Fruit fly (Drosophila melanogaster): ENCODE data around the gene wrm1.

Gene wrm1

dm6 chr3L:7347984-7348631 lies 13.1 kb upstream of the wrm1 start, which contains the start of the genes Srp19 and qm (continued):
- peak; percentile 34 for TF ChIP-seq CG3281 (GFP tag; optimal IDR thresholded peaks at IDR 0.05)
- TF ChIP-seq CG12071 (GFP tag; optimal IDR thresholded peaks at IDR 0.05) = peak; percentile 55
- no peak for TF ChIP-seq CG3995 (GFP tag; optimal IDR thresholded peaks at IDR 0.05)
- TF ChIP-seq odd (GFP tag; optimal IDR thresholded peaks at IDR 0.05) = peak; percentile 6
- no peak for TF ChIP-seq toy (GFP tag; IDR thresholded peaks at IDR 0.05)
- TF ChIP-seq Rfx (GFP tag; IDR thresholded peaks at IDR 0.05) = peak; percentile 51; the same call in 1 of the 2 replicates
- no peak for TF ChIP-seq seq (GFP tag; IDR thresholded peaks at IDR 0.05)
- TF ChIP-seq CG7357 (GFP tag; IDR thresholded peaks at IDR 0.05) = no peak
- no peak for TF ChIP-seq ac (GFP tag; optimal IDR thresholded peaks at IDR 0.05)
- TF ChIP-seq CG18011 (GFP tag; optimal IDR thresholded peaks at IDR 0.05) = no peak
- TF ChIP-seq chinmo (GFP tag; IDR thresholded peaks at IDR 0.05; ENCODE audit: partially characterized antibody) = peak; percentile 97
- no peak for TF ChIP-seq Dad (GFP tag; optimal IDR thresholded peaks at IDR 0.05)
- TF ChIP-seq bab2 (GFP tag; optimal IDR thresholded peaks at IDR 0.05) = peak; percentile 29
- TF ChIP-seq D (optimal IDR thresholded peaks at IDR 0.05) = no peak
- TF ChIP-seq D (GFP tag; optimal IDR thresholded peaks at IDR 0.05) = peak; percentile 26
- no peak for TF ChIP-seq Bdp1 (GFP tag; optimal IDR thresholded peaks at IDR 0.05)
- TF ChIP-seq sna (GFP tag; IDR thresholded peaks at IDR 0.05; ENCODE audit: partially characterized antibody) = peak; percentile 78
- no peak for TF ChIP-seq Hmx (GFP tag; optimal IDR thresholded peaks at IDR 0.05)
- TF ChIP-seq CG16813 (GFP tag; IDR thresholded peaks at IDR 0.05; ENCODE audit: partially characterized antibody) = peak; percentile 86
- peak; percentile 29 for TF ChIP-seq nau (GFP tag; optimal IDR thresholded peaks at IDR 0.05)
- no peak for TF ChIP-seq cg (GFP tag; optimal IDR thresholded peaks at IDR 0.05)
- TF ChIP-seq yki (optimal IDR thresholded peaks at IDR 0.05) = no peak
- no peak for TF ChIP-seq CG11093 (GFP tag; IDR thresholded peaks at IDR 0.05)
- TF ChIP-seq vfl (GFP tag; optimal IDR thresholded peaks at IDR 0.05) = peak; percentile 54
- TF ChIP-seq Lim3 (GFP tag; IDR thresholded peaks at IDR 0.05) = no peak
- no peak for TF ChIP-seq CrebB (tag; optimal IDR thresholded peaks at IDR 0.05)
- TF ChIP-seq pho (GFP tag; optimal IDR thresholded peaks at IDR 0.05) = peak; percentile 69
- no peak for TF ChIP-seq ash1 (GFP tag; optimal IDR thresholded peaks at IDR 0.05)
- no peak for TF ChIP-seq gsb (GFP tag; IDR thresholded peaks at IDR 0.05)
- TF ChIP-seq CG10959 (GFP tag; IDR thresholded peaks at IDR 0.05) = no peak; the same call in 1 of the 2 replicates
- no peak for TF ChIP-seq usp (GFP tag; optimal IDR thresholded peaks at IDR 0.05)
- peak; percentile 60 for TF ChIP-seq CG14710 (tag; optimal IDR thresholded peaks at IDR 0.05)
- peak; percentile 52 for TF ChIP-seq CG13624 (GFP tag; optimal IDR thresholded peaks at IDR 0.05)
- no peak for TF ChIP-seq CG3065 (GFP tag; optimal IDR thresholded peaks at IDR 0.05)
- no peak for TF ChIP-seq tup (GFP tag; optimal IDR thresholded peaks at IDR 0.05)
- TF ChIP-seq Aef1 (GFP tag; IDR thresholded peaks at IDR 0.05) = peak; percentile 88
- no peak for TF ChIP-seq en (GFP tag; optimal IDR thresholded peaks at IDR 0.05)
- TF ChIP-seq Adf1 (GFP tag; IDR thresholded peaks at IDR 0.05) = peak; percentile 41
- TF ChIP-seq E2f1 (GFP tag; IDR thresholded peaks at IDR 0.05) = no peak
- TF ChIP-seq CG15514 (GFP tag; optimal IDR thresholded peaks at IDR 0.05) = peak; percentile 64
- no peak for TF ChIP-seq CG14050 (GFP tag; IDR thresholded peaks at IDR 0.05)
- TF ChIP-seq CG12236 (GFP tag; optimal IDR thresholded peaks at IDR 0.05) = no peak
- no peak for TF ChIP-seq CG14441 (GFP tag; IDR thresholded peaks at IDR 0.05)
- no peak for TF ChIP-seq trh (GFP tag; optimal IDR thresholded peaks at IDR 0.05)
- TF ChIP-seq Dek (tag; optimal IDR thresholded peaks at IDR 0.05) = peak; percentile 53
- peak; percentile 20 for TF ChIP-seq grau (tag; optimal IDR thresholded peaks at IDR 0.05)
- peak; percentile 88 for TF ChIP-seq inv (GFP tag; IDR thresholded peaks at IDR 0.05; ENCODE audit: partially characterized antibody)
- TF ChIP-seq CG12104 (GFP tag; optimal IDR thresholded peaks at IDR 0.05) = peak; percentile 37
- no peak for TF ChIP-seq CG10321 (GFP tag; IDR thresholded peaks at IDR 0.05)
- TF ChIP-seq phol (tag; optimal IDR thresholded peaks at IDR 0.05) = peak; percentile 68
- TF ChIP-seq Mrtf (GFP tag; IDR thresholded peaks at IDR 0.05) = no peak

Measured in whole organism, embryonic.